Worm (Caenorhabditis elegans) whole organism, L1 larva: ENCODE measurements around the gene ceh-74.

ENCODE experiments used
- C04F5.9 ChIP-seq: sonication (generic microtip); optimal IDR thresholded peaks from 2 replicates; lab custom pipeline; 2016; ENCODE audit warnings: missing genetic modification characterization, missing compliant biosample characterization
- fkh-10 ChIP-seq: sonication (generic microtip); optimal IDR thresholded peaks from 2 replicates; lab custom pipeline; 2017; ENCODE audit warnings: missing biosample characterization, missing genetic modification reagents, missing genetic modification characterization

DNA sequence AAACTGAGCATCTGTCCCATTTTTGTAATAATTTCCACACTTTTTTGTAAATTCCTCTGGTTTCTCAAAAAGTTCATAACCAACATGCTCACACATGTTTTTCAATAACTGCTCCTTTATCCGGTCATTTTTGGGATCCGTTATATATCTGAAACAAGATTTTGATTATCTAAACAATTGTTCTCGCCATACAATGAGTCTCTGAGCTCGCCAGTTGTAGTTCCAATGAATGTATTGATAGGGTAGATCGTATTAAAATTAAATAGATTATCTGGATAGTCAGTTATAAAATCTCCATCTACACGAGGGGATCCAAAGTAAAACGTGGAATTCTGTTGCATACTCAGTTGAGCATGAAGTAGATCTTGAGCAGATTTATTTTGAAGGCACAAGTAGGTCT, 1.3 kb upstream of the ceh-74 start:
- TF ChIP-seq fkh-10 (GFP tag; lab: Kevin White, UChicago): no peak
- TF ChIP-seq C04F5.9 (tag; lab: Kevin White, UChicago): no peak
